Worm (Caenorhabditis elegans): Measurements from ENCODE around the gene unc-26.

Gene unc-26

ce11 chrIV:13300109-13300508 is 27.8 kb upstream of the unc-26 start, which contains the start of gene kdp-1:
Gene kdp-1 (plus strand): TSS chrIV:13300188.
- TF ChIP-seq madf-6 (GFP tag; IDR thresholded peaks at IDR 0.05), result peak; percentile 47
- no peak; the same call in 1 of the 2 replicates for TF ChIP-seq F33H1.4 (GFP tag; IDR thresholded peaks at IDR 0.05)
- 0 out of 2 replicates have a peak, but pooled peaks have one; percentile 16 for TF ChIP-seq aptf-3 (GFP tag; IDR thresholded peaks at IDR 0.05)
- TF ChIP-seq lin-40 (tag; optimal IDR thresholded peaks at IDR 0.05), result no peak
- peak; percentile 34 for TF ChIP-seq F49E8.2 (tag; optimal IDR thresholded peaks at IDR 0.05; ENCODE audit: insufficient read depth)
- 0 out of 2 replicates have a peak, but pooled peaks have one; percentile 26 for TF ChIP-seq Y53G8AR.9 (GFP tag; conservative IDR thresholded peaks at IDR 0.05)
- peak; percentile 66; the same call in 1 of the 2 replicates for TF ChIP-seq zfh-2 (GFP tag; conservative IDR thresholded peaks at IDR 0.05)
- 0 out of 2 replicates have a peak, but pooled peaks have one; percentile 53 for TF ChIP-seq ztf-25 (GFP tag; IDR thresholded peaks at IDR 0.05)
- peak; percentile 51 for TF ChIP-seq zim-3 (tag; optimal IDR thresholded peaks at IDR 0.05)
- TF ChIP-seq F55B11.4 (tag; optimal IDR thresholded peaks at IDR 0.05; ENCODE audit: borderline replicate concordance, insufficient read depth), result no peak
- TF ChIP-seq repo-1 (tag; optimal IDR thresholded peaks at IDR 0.05), result peak; percentile 62
- peak; percentile 2 for TF ChIP-seq F52B5.7 (tag; optimal IDR thresholded peaks at IDR 0.05)
- 0 out of 2 replicates have a peak, but pooled peaks have one; percentile 60 for TF ChIP-seq nfya-2 (GFP tag; IDR thresholded peaks at IDR 0.05)
- TF ChIP-seq C06A6.2 (GFP tag; conservative IDR thresholded peaks at IDR 0.05), result no peak
- no peak for TF ChIP-seq snpc-4 (GFP tag; optimal IDR thresholded peaks at IDR 0.05)
- TF ChIP-seq snpc-4 (tag; optimal IDR thresholded peaks at IDR 0.05), result peak in 1 of 4 experiments; percentile 45
- TF ChIP-seq tbx-9 (tag; optimal IDR thresholded peaks at IDR 0.05; ENCODE audit: borderline replicate concordance), result no peak
- TF ChIP-seq rec-8 (tag; optimal IDR thresholded peaks at IDR 0.05), result peak in 1 of 2 experiments; percentile 42
- TF ChIP-seq ceh-40 (GFP tag; IDR thresholded peaks at IDR 0.05), result no peak
- TF ChIP-seq nfyb-1 (GFP tag; IDR thresholded peaks at IDR 0.05), result 0 out of 2 replicates have a peak, but pooled peaks have one; percentile 31
- peak; percentile 62 for TF ChIP-seq mcd-1 (GFP tag; IDR thresholded peaks at IDR 0.05)
- 0 out of 2 replicates have a peak, but pooled peaks have one; percentile 72 for TF ChIP-seq madf-3 (GFP tag; IDR thresholded peaks at IDR 0.05)
- 0 out of 2 replicates have a peak, but pooled peaks have one; percentile 38 for TF ChIP-seq attf-6 (GFP tag; IDR thresholded peaks at IDR 0.05)
- no peak for TF ChIP-seq mel-28 (tag; optimal IDR thresholded peaks at IDR 0.05; ENCODE audit: borderline replicate concordance)
- peak; percentile 35 for TF ChIP-seq fkh-3 (tag; optimal IDR thresholded peaks at IDR 0.05)

ce11 chrIV:13299648-13300047 is 27.3 kb upstream of the unc-26 start:
- TF ChIP-seq lsl-1 (GFP tag; optimal IDR thresholded peaks at IDR 0.05) (no peak), lin-54 (GFP tag; optimal IDR thresholded peaks at IDR 0.05) (no peak), dox-1 (GFP tag; IDR thresholded peaks at IDR 0.05) (no peak), chd-7 (tag; optimal IDR thresholded peaks at IDR 0.05) (no peak), F23B12.7 (tag; optimal IDR thresholded peaks at IDR 0.05; ENCODE audit: insufficient read depth) (no peak), K11D2.4 (GFP tag; IDR thresholded peaks at IDR 0.05) (no peak), nhr-179 (tag; optimal IDR thresholded peaks at IDR 0.05) (no peak), ekl-4 (GFP tag; IDR thresholded peaks at IDR 0.05) (no peak), ztf-6 (GFP tag; IDR thresholded peaks at IDR 0.05) (no peak)

- TF ChIP-seq lsl-1 (GFP tag; optimal IDR thresholded peaks at IDR 0.05), result peak; percentile 40
- TF ChIP-seq snpc-3.4 (tag; optimal IDR thresholded peaks at IDR 0.05), result peak; percentile 11
- TF ChIP-seq nfyb-1 (GFP tag; IDR thresholded peaks at IDR 0.05), result peak; percentile 29; the same call in 1 of the 2 replicates
- 0 out of 2 replicates have a peak, but pooled peaks have one; percentile 40 for TF ChIP-seq attf-6 (GFP tag; IDR thresholded peaks at IDR 0.05)
- peak; percentile 40 for TF ChIP-seq madf-6 (GFP tag; IDR thresholded peaks at IDR 0.05)
- TF ChIP-seq nhr-179 (tag; optimal IDR thresholded peaks at IDR 0.05), result no peak
- no peak for TF ChIP-seq ama-1 (optimal IDR thresholded peaks at IDR 0.05)
- TF ChIP-seq ama-1 (GFP tag; optimal IDR thresholded peaks at IDR 0.05), result no peak
- peak; percentile 23; the same call in 1 of the 2 replicates for TF ChIP-seq D2030.7 (GFP tag; IDR thresholded peaks at IDR 0.05)
- peak; percentile 16 for TF ChIP-seq ceh-27 (GFP tag; optimal IDR thresholded peaks at IDR 0.05)
- TF ChIP-seq nhr-27 (tag; optimal IDR thresholded peaks at IDR 0.05), result no peak
- no peak for TF ChIP-seq ztf-28 (GFP tag; IDR thresholded peaks at IDR 0.05)
- TF ChIP-seq madf-10 (tag; optimal IDR thresholded peaks at IDR 0.05), result peak; percentile 16
- 0 out of 2 replicates have a peak, but pooled peaks have one; percentile 33 for TF ChIP-seq B0336.3 (GFP tag; IDR thresholded peaks at IDR 0.05)
- TF ChIP-seq dox-1 (GFP tag; IDR thresholded peaks at IDR 0.05), result peak; percentile 47
- TF ChIP-seq madf-3 (GFP tag; IDR thresholded peaks at IDR 0.05), result 0 out of 2 replicates have a peak, but pooled peaks have one; percentile 32
- TF ChIP-seq tbp1 (GFP tag; optimal IDR thresholded peaks at IDR 0.05), result peak; percentile 36
- no peak for TF ChIP-seq hsf-1 (GFP tag; IDR thresholded peaks at IDR 0.05)
Observed at ce11 chrIV:13297746-13298145, 25.4 kb upstream of the unc-26 start, which contains the start of the genes Y67H2A.2 and micu-1. Gene Y67H2A.2 (minus strand): TSS chrIV:13297819. Gene micu-1 (plus strand): TSS chrIV:13297926.
